Worm (Caenorhabditis elegans) whole organism, midembryonic: ENCODE measurements around the gene ZK1240.2.

Experiments
- T22C8.4 ChIP-seq: fragments of 200-800 bp; sonication (Bioruptor generic); IDR thresholded peaks from 2 replicates; pipeline ENCODE4 v1.3.6; 2022; ENCODE audit warnings: missing genetic modification characterization, missing compliant biosample characterization
- cog-1 ChIP-seq: sonication (generic microtip); optimal IDR thresholded peaks from 2 replicates; lab custom pipeline; 2016; ENCODE audit warnings: missing genetic modification characterization, missing compliant biosample characterization
- flt-1 ChIP-seq: fragments of 200-800 bp; sonication (Bioruptor generic); IDR thresholded peaks from 2 replicates; pipeline ENCODE4 v1.3.6; 2022; ENCODE audit warnings: missing genetic modification characterization, missing compliant biosample characterization
- klf-2 ChIP-seq: fragments of 200-800 bp; sonication (Bioruptor generic); conservative IDR thresholded peaks from 2 replicates; pipeline ENCODE4 v1.3.6; 2022; ENCODE audit warnings: missing genetic modification reagents, missing genetic modification characterization, missing compliant biosample characterization
- med-1 ChIP-seq: sonication (generic microtip); optimal IDR thresholded peaks from 2 replicates; lab custom pipeline; 2017; ENCODE audit warnings: missing genetic modification characterization, mild to moderate bottlenecking, missing compliant biosample characterization, antibody characterized with exemption, missing genetic modification reagents; ENCODE audit not compliant: insufficient read depth
- ref-1 ChIP-seq: fragments of 200-800 bp; sonication (Bioruptor generic); conservative IDR thresholded peaks from 2 replicates; pipeline ENCODE4 v1.3.6; 2022; ENCODE audit warnings: missing genetic modification reagents, missing genetic modification characterization, missing compliant biosample characterization
- tab-1 ChIP-seq: fragments of 200-800 bp; sonication (Bioruptor generic); IDR thresholded peaks from 2 replicates; pipeline ENCODE4 v1.3.6; 2022; ENCODE audit warnings: missing genetic modification characterization, missing compliant biosample characterization
- ztf-23 ChIP-seq: fragments of 200-800 bp; sonication (Bioruptor generic); IDR thresholded peaks from 2 replicates; pipeline ENCODE4 v1.3.6; 2022; ENCODE audit warnings: missing genetic modification reagents, missing genetic modification characterization, missing compliant biosample characterization
- ztf-29 ChIP-seq: fragments of 200-800 bp; sonication (Bioruptor generic); IDR thresholded peaks from 2 replicates; pipeline ENCODE4 v1.3.6; 2022; ENCODE audit warnings: missing genetic modification reagents, missing genetic modification characterization, missing compliant biosample characterization

Gene ZK1240.2

ce11 chrII:2341515-2341914 lies 18.3 kb downstream of the ZK1240.2 start, which contains the start of gene enri-1:
Gene enri-1, minus strand, starts transcription at chrII:2341615.
- TF ChIP-seq T22C8.4 (GFP tag; lab: Robert Waterston, UW), result no peak
- no peak for TF ChIP-seq klf-2 (GFP tag; lab: Robert Waterston, UW)
- no peak for TF ChIP-seq tab-1
- TF ChIP-seq ref-1 (GFP tag; lab: Robert Waterston, UW), result no peak
- TF ChIP-seq flt-1, result no peak
- no peak for TF ChIP-seq cog-1 (tag; lab: Kevin White, UChicago)

ce11 chrII:2342004-2342479 lies 18.9 kb downstream of the ZK1240.2 start, which contains the start of gene F43C11.6:
Gene F43C11.6, plus strand, starts transcription at chrII:2342429.
- no peak for TF ChIP-seq cog-1 (tag; lab: Kevin White, UChicago)
- no peak for TF ChIP-seq klf-2 (GFP tag; lab: Robert Waterston, UW)
- no peak for TF ChIP-seq flt-1
- no peak for TF ChIP-seq ztf-23 (GFP tag; lab: Robert Waterston, UW)
- no peak for TF ChIP-seq ref-1 (GFP tag; lab: Robert Waterston, UW)
- no peak for TF ChIP-seq T22C8.4 (GFP tag; lab: Robert Waterston, UW)
- TF ChIP-seq ztf-29, result no peak
- no peak for TF ChIP-seq med-1 (GFP tag; lab: Kevin White, UChicago)
- no peak for TF ChIP-seq tab-1

- TF ChIP-seq T22C8.4 (GFP tag; lab: Robert Waterston, UW), result no peak
- no peak for TF ChIP-seq ztf-23 (GFP tag; lab: Robert Waterston, UW)
- no peak for TF ChIP-seq med-1 (GFP tag; lab: Kevin White, UChicago)
- TF ChIP-seq klf-2 (GFP tag; lab: Robert Waterston, UW), result no peak
- TF ChIP-seq ztf-29, result no peak
- no peak for TF ChIP-seq ref-1 (GFP tag; lab: Robert Waterston, UW)
- TF ChIP-seq cog-1 (tag; lab: Kevin White, UChicago), result no peak
Measured at ce11 chrII:2346672-2347071, 23.5 kb downstream of the ZK1240.2 start, which contains the start of gene F43C11.4. Gene F43C11.4, plus strand, starts transcription at chrII:2346972.

ce11 chrII:2352546-2352945 lies 29.4 kb downstream of the ZK1240.2 start, which contains the start of gene F43C11.10:
Gene F43C11.10, minus strand, starts transcription at chrII:2352646.
- no peak for TF ChIP-seq ref-1 (GFP tag; lab: Robert Waterston, UW)
- no peak for TF ChIP-seq flt-1
- TF ChIP-seq ztf-23 (GFP tag; lab: Robert Waterston, UW), result no peak
- TF ChIP-seq klf-2 (GFP tag; lab: Robert Waterston, UW), result no peak
- TF ChIP-seq med-1 (GFP tag; lab: Kevin White, UChicago), result no peak
- TF ChIP-seq ztf-29, result no peak

- TF ChIP-seq med-1 (GFP tag; lab: Kevin White, UChicago) (no peak), ztf-23 (GFP tag; lab: Robert Waterston, UW) (no peak), tab-1 (no peak), ref-1 (GFP tag; lab: Robert Waterston, UW) (no peak), ztf-29 (no peak), klf-2 (GFP tag; lab: Robert Waterston, UW) (no peak), cog-1 (tag; lab: Kevin White, UChicago) (no peak), flt-1 (no peak), T22C8.4 (GFP tag; lab: Robert Waterston, UW) (no peak)
Measured at ce11 chrII:2353012-2353411, 29.8 kb downstream of the ZK1240.2 start, which contains the start of gene F43C11.3. Gene F43C11.3, plus strand, starts transcription at chrII:2353312.

- TF ChIP-seq cog-1 (tag; lab: Kevin White, UChicago) (no peak), tab-1 (no peak), flt-1 (no peak), med-1 (GFP tag; lab: Kevin White, UChicago) (no peak), ref-1 (GFP tag; lab: Robert Waterston, UW) (no peak)
Measured at ce11 chrII:2354476-2354875, 31.3 kb downstream of the ZK1240.2 start, which contains the start of gene F43C11.2. Gene F43C11.2, plus strand, starts transcription at chrII:2354776.

- no peak for TF ChIP-seq ztf-23 (GFP tag; lab: Robert Waterston, UW)
Measured at ce11 chrII:2356795-2357194, 33.6 kb downstream of the ZK1240.2 start, which contains the start of gene F43C11.1. Gene F43C11.1, plus strand, starts transcription at chrII:2357095.

ce11 chrII:2359965-2360364 lies 36.8 kb downstream of the ZK1240.2 start, which contains the start of gene F43C11.16:
Gene F43C11.16, minus strand, starts transcription at chrII:2360065.
- no peak for TF ChIP-seq med-1 (GFP tag; lab: Kevin White, UChicago)
- TF ChIP-seq ztf-23 (GFP tag; lab: Robert Waterston, UW), result no peak
- no peak for TF ChIP-seq flt-1
- no peak for TF ChIP-seq ref-1 (GFP tag; lab: Robert Waterston, UW)
- no peak for TF ChIP-seq cog-1 (tag; lab: Kevin White, UChicago)

- TF ChIP-seq tab-1, result no peak
- TF ChIP-seq ref-1 (GFP tag; lab: Robert Waterston, UW), result no peak
- TF ChIP-seq cog-1 (tag; lab: Kevin White, UChicago), result no peak
- no peak for TF ChIP-seq ztf-23 (GFP tag; lab: Robert Waterston, UW)
Measured at ce11 chrII:2363673-2364072, 40.5 kb downstream of the ZK1240.2 start, which contains the start of gene F43C11.11. Gene F43C11.11, minus strand, starts transcription at chrII:2363773.

ce11 chrII:2366623-2367365 lies 43.6 kb downstream of the ZK1240.2 start, which contains the start of the genes F43C11.12 and F16G10.5:
Gene F43C11.12, minus strand, starts transcription at chrII:2366723.
Gene F16G10.5, plus strand, starts transcription at chrII:2367315.
- no peak for TF ChIP-seq cog-1 (tag; lab: Kevin White, UChicago)
- TF ChIP-seq med-1 (GFP tag; lab: Kevin White, UChicago), result no peak
- TF ChIP-seq flt-1, result no peak
- no peak for TF ChIP-seq ref-1 (GFP tag; lab: Robert Waterston, UW)
- TF ChIP-seq ztf-29, result no peak
- no peak for TF ChIP-seq ztf-23 (GFP tag; lab: Robert Waterston, UW)
- no peak for TF ChIP-seq tab-1
- TF ChIP-seq T22C8.4 (GFP tag; lab: Robert Waterston, UW), result no peak
- TF ChIP-seq klf-2 (GFP tag; lab: Robert Waterston, UW), result no peak
